Fruit fly (Drosophila melanogaster) whole organism, prepupa: ENCODE measurements around the gene tst.

Experiments used
- Blimp-1 ChIP-seq: fragments of 200-800 bp; sonication (Bioruptor generic); optimal IDR thresholded peaks from 3 replicates; lab custom pipeline; 2017; ENCODE audit warnings: missing biosample characterization, missing genetic modification characterization, mild to moderate bottlenecking, moderate library complexity, missing genetic modification reagents
- CG10669 ChIP-seq: fragments of 200-800 bp; sonication (Bioruptor generic); optimal IDR thresholded peaks from 3 replicates; lab custom pipeline; 2018; ENCODE audit warnings: missing biosample characterization, mild to moderate bottlenecking, missing genetic modification characterization, moderate library complexity
- CG11294 ChIP-seq: fragments of 200-800 bp; sonication (Bioruptor generic); IDR thresholded peaks from 2 replicates; pipeline ENCODE4 v1.3.6; 2022; ENCODE audit warnings: missing biosample characterization, missing genetic modification characterization
- CG11762 ChIP-seq: fragments of 200-800 bp; sonication (Bioruptor generic); optimal IDR thresholded peaks from 3 replicates; lab custom pipeline; 2016; ENCODE audit warnings: missing biosample characterization, missing genetic modification characterization; ENCODE audit not compliant: insufficient read depth
- CG11902 ChIP-seq: fragments of 200-800 bp; sonication (Bioruptor generic); optimal IDR thresholded peaks from 3 replicates; lab custom pipeline; 2016; ENCODE audit warnings: missing biosample characterization, missing genetic modification characterization
- CG15336 ChIP-seq: fragments of 200-800 bp; sonication (Bioruptor generic); IDR thresholded peaks from 2 replicates; pipeline ENCODE4 v1.3.6; 2022; ENCODE audit warnings: missing biosample characterization, missing genetic modification characterization
- CG31627 ChIP-seq: fragments of 200-800 bp; sonication (Bioruptor generic); optimal IDR thresholded peaks from 3 replicates; lab custom pipeline; 2016; ENCODE audit warnings: missing biosample characterization, missing genetic modification characterization
- CG32006 ChIP-seq: fragments of 200-800 bp; sonication (Bioruptor generic); optimal IDR thresholded peaks from 3 replicates; lab custom pipeline; 2017; ENCODE audit warnings: missing biosample characterization, mild to moderate bottlenecking, missing genetic modification characterization
- CG3919 ChIP-seq: fragments of 200-800 bp; sonication (Bioruptor generic); optimal IDR thresholded peaks from 3 replicates; lab custom pipeline; 2016; ENCODE audit warnings: missing biosample characterization, missing genetic modification characterization
- CG4318 ChIP-seq: fragments of 200-800 bp; sonication (Bioruptor generic); optimal IDR thresholded peaks from 3 replicates; lab custom pipeline; 2017; ENCODE audit warnings: missing biosample characterization, mild to moderate bottlenecking, missing genetic modification characterization
- CG6276 ChIP-seq: fragments of 200-800 bp; sonication (Bioruptor generic); optimal IDR thresholded peaks from 2 replicates; lab custom pipeline; 2017; ENCODE audit warnings: missing biosample characterization, mild to moderate bottlenecking, missing genetic modification characterization
- CG6792 ChIP-seq: fragments of 200-800 bp; sonication (Bioruptor generic); optimal IDR thresholded peaks from 3 replicates; lab custom pipeline; 2016; ENCODE audit warnings: missing biosample characterization, missing genetic modification characterization
- CG6808 ChIP-seq: fragments of 200-800 bp; sonication (Bioruptor generic); optimal IDR thresholded peaks from 3 replicates; lab custom pipeline; 2017; ENCODE audit warnings: missing biosample characterization, missing genetic modification characterization, mild to moderate bottlenecking, moderate library complexity, missing genetic modification reagents
- CG6854 ChIP-seq: fragments of 200-800 bp; sonication (Bioruptor generic); optimal IDR thresholded peaks from 2 replicates; lab custom pipeline; 2017; ENCODE audit warnings: missing biosample characterization, mild to moderate bottlenecking, missing genetic modification characterization
- CG7368 ChIP-seq: fragments of 200-800 bp; sonication (Bioruptor generic); optimal IDR thresholded peaks from 3 replicates; lab custom pipeline; 2016; ENCODE audit warnings: missing biosample characterization, missing genetic modification characterization
- CG8119 ChIP-seq: fragments of 200-800 bp; sonication (Bioruptor generic); IDR thresholded peaks from 3 replicates; pipeline ENCODE4 v1.3.6; 2022; ENCODE audit warnings: missing biosample characterization, missing genetic modification characterization
- CG8632 ChIP-seq: fragments of 200-800 bp; sonication (Bioruptor generic); optimal IDR thresholded peaks from 3 replicates; lab custom pipeline; 2016; ENCODE audit warnings: missing biosample characterization, missing genetic modification characterization
- CG9139 ChIP-seq: fragments of 200-800 bp; sonication (Bioruptor generic); optimal IDR thresholded peaks from 3 replicates; lab custom pipeline; 2017; ENCODE audit warnings: missing biosample characterization, mild to moderate bottlenecking, missing genetic modification characterization
- Eip78C ChIP-seq: fragments of 200-800 bp; sonication (Bioruptor generic); peaks from one replicate; lab custom pipeline; 2016; ENCODE audit warnings: missing biosample characterization, missing genetic modification characterization
- Eip93F ChIP-seq: fragments of 200-800 bp; sonication (Bioruptor generic); optimal IDR thresholded peaks from 2 replicates; lab custom pipeline; 2016; ENCODE audit warnings: missing biosample characterization, mild to moderate bottlenecking, missing genetic modification characterization
- Hr38 ChIP-seq: sonication (Bioruptor generic); optimal IDR thresholded peaks from 2 replicates; lab custom pipeline; 2016; ENCODE audit warnings: missing biosample characterization, missing genetic modification characterization
- Hr39 ChIP-seq: fragments of 200-800 bp; sonication (Bioruptor generic); optimal IDR thresholded peaks from 2 replicates; lab custom pipeline; 2016; ENCODE audit warnings: missing biosample characterization, missing genetic modification characterization
- Met ChIP-seq: fragments of 200-800 bp; sonication (Bioruptor generic); optimal IDR thresholded peaks from 3 replicates; lab custom pipeline; 2016; ENCODE audit warnings: missing biosample characterization, missing genetic modification characterization
- OdsH ChIP-seq: fragments of 200-800 bp; sonication (Bioruptor generic); optimal IDR thresholded peaks from 3 replicates; lab custom pipeline; 2016; ENCODE audit warnings: missing biosample characterization, missing genetic modification characterization
- Sox14 ChIP-seq: fragments of 200-800 bp; sonication (Bioruptor generic); optimal IDR thresholded peaks from 3 replicates; lab custom pipeline; 2016; ENCODE audit warnings: missing biosample characterization, missing genetic modification characterization
- Sox15 ChIP-seq: fragments of 200-800 bp; sonication (Bioruptor generic); optimal IDR thresholded peaks from 3 replicates; lab custom pipeline; 2016; ENCODE audit warnings: missing biosample characterization, missing genetic modification characterization
- dsx ChIP-seq: fragments of 200-800 bp; optimal IDR thresholded peaks from 3 replicates; lab custom pipeline; 2019; ENCODE audit warnings: missing biosample characterization, mild to moderate bottlenecking, missing genetic modification characterization, moderate library complexity; ENCODE audit not compliant: poor library complexity, severe bottlenecking
- esn ChIP-seq: fragments of 200-800 bp; sonication (Bioruptor generic); optimal IDR thresholded peaks from 2 replicates; lab custom pipeline; 2016; ENCODE audit warnings: missing biosample characterization, mild to moderate bottlenecking, missing genetic modification characterization, moderate library complexity
- fd85E ChIP-seq: fragments of 200-800 bp; sonication (Bioruptor generic); optimal IDR thresholded peaks from 3 replicates; lab custom pipeline; 2016; ENCODE audit warnings: missing biosample characterization, missing genetic modification characterization
- fkh ChIP-seq: fragments of 200-800 bp; sonication (Bioruptor generic); optimal IDR thresholded peaks from 3 replicates; lab custom pipeline; 2017; ENCODE audit warnings: missing biosample characterization, mild to moderate bottlenecking, missing genetic modification characterization, moderate library complexity
- net ChIP-seq: fragments of 200-800 bp; sonication (Bioruptor generic); optimal IDR thresholded peaks from 3 replicates; lab custom pipeline; 2016; ENCODE audit warnings: missing biosample characterization, missing genetic modification characterization
- salr ChIP-seq, 2 experiments: fragments of 200-800 bp; sonication (Bioruptor generic); optimal IDR thresholded peaks; 3 replicates each; lab custom pipeline; 2016 to 2018; ENCODE audit warnings: missing biosample characterization in 2 of 2, missing genetic modification characterization in 2 of 2, mild to moderate bottlenecking in 1 of 2
- spab ChIP-seq: fragments of 200-800 bp; sonication (Bioruptor generic); optimal IDR thresholded peaks from 2 replicates; lab custom pipeline; 2017; ENCODE audit warnings: missing biosample characterization, mild to moderate bottlenecking, missing genetic modification characterization, missing genetic modification reagents
- ss ChIP-seq, 2 experiments: fragments of 200-800 bp; sonication (Bioruptor generic); optimal IDR thresholded peaks; 2 replicates in 1 of 2; 3 replicates in 1 of 2; lab custom pipeline; 2017 to 2018; ENCODE audit warnings: mild to moderate bottlenecking in 2 of 2, missing biosample characterization in 2 of 2, missing genetic modification characterization in 2 of 2, moderate library complexity in 1 of 2
- svp ChIP-seq: fragments of 200-800 bp; sonication (Bioruptor generic); peaks from one replicate; lab custom pipeline; 2016; ENCODE audit warnings: missing biosample characterization, missing genetic modification characterization
- vri ChIP-seq: fragments of 200-800 bp; sonication (Bioruptor generic); optimal IDR thresholded peaks from 3 replicates; lab custom pipeline; 2016; ENCODE audit warnings: missing biosample characterization, mild to moderate bottlenecking, missing genetic modification characterization

Gene tst

DNA sequence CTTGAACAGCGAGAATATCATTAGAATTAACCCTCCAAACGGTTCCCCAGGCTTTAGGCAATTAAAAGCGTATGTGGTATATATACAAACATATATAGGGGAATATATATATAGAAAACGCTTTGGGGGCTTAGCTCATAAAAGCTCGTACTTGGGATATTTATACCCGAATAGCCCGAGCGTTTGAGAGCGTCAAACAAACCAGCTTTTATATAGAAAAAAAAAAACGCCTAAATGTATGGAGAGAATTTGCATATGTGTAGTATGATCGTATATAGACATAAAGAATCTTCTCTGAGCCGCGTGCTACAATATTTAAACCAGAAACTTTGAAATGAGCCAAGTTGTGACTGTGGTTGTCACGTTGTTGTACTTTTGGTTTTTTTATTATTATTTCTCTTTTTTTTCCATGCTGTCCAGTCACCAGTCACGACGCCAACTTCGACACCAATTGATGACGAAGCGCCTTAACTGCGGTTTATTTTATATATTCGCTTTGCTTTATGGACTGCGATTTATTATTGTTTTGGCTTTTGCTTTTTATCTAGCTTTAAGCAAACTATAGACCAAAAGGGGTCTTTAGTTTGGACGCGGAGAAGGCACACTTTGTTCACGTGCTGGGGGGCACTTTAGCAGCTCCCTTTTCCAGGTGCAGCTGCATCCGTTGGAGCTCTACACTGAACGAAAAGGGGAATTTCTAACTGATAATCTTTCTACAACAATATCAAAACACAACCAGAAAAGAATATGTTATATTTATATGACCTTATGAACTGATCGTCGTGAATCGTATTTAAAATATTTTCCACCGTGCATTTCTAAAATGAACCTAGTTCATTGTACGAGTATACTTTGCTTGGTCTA, 14.3 kb upstream of the tst start (continued):
- TF ChIP-seq CG15336 (GFP tag; lab: Robert Waterston, UW) (peak; percentile 13; the same call in 1 of the 2 replicates), Sox15 (GFP tag; lab: Kevin White, UChicago) (no peak), Eip78C (GFP tag; lab: Kevin White, UChicago) (peak; percentile 96), CG11902 (no peak), CG32006 (GFP tag; lab: Kevin White, UChicago) (peak; percentile 50), CG4318 (no peak), fd85E (GFP tag; lab: Kevin White, UChicago) (no peak), CG31627 (no peak), salr (GFP tag; optimal IDR thresholded peaks at IDR 0.05; lab: Kevin White, UChicago) (peak; percentile 7 to 27), CG7368 (peak; percentile 65), Eip93F (GFP tag; lab: Kevin White, UChicago) (no peak), Met (GFP tag; lab: Kevin White, UChicago) (peak; percentile 23), net (GFP tag; lab: Kevin White, UChicago) (peak; percentile 44), CG11762 (peak; percentile 20), dsx (GFP tag; lab: Kevin White, UChicago) (peak; percentile 88), Sox14 (GFP tag; lab: Kevin White, UChicago) (peak; percentile 20), fkh (GFP tag; lab: Kevin White, UChicago) (no peak), CG10669 (GFP tag; lab: Kevin White, UChicago) (peak; percentile 40), CG8632 (GFP tag; lab: Kevin White, UChicago) (no peak), Hr39 (GFP tag; lab: Kevin White, UChicago) (no peak), CG6854 (GFP tag; lab: Kevin White, UChicago) (no peak), CG6808 (GFP tag; lab: Kevin White, UChicago) (peak; percentile 44), svp (no peak), OdsH (GFP tag; lab: Kevin White, UChicago) (peak; percentile 24), CG11294 (GFP tag; lab: Robert Waterston, UW) (peak; percentile 49; the same call in 1 of the 2 replicates), CG6276 (GFP tag; lab: Kevin White, UChicago) (peak; percentile 46), esn (GFP tag; lab: Kevin White, UChicago) (no peak), vri (no peak), Hr38 (no peak)

DNA sequence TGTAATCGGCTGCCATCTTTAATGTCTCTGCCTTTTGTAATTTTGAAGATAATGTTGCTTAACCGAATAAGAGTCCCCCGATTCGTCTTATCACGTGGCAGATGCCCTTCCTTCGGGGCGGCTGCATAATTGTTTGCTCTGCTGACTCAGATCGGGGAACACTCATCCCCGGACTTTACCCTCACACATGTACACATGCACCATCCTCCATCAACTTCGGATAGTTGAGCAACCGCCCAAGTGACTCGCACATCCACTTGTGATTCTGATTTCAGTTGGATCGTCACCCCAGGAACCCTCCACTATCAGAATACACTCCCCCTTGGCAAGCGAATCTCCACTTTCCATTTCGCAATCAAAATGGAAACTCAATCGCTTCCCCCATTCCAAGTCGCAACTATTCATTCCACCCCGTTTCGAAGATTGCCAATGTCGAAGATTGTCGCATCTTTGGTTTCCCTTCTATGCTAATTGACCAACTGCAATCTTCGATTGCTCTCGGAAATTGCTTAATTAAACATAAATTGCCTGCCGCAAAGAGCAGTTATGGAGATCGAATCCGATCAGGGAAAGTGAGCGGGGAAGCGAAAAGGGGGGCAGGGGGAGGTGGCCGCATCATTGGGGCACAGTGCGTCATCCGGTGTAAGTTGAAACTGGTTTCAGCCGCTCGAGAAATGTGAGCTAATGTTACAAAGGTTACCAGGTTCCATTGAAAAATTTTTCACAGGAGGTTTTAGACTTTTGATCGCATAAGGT, 12.4 kb upstream of the tst start:
- TF ChIP-seq CG3919 (GFP tag; lab: Kevin White, UChicago) (peak; percentile 16), CG8119 (GFP tag; lab: Robert Waterston, UW) (no peak), CG6808 (GFP tag; lab: Kevin White, UChicago) (peak; percentile 55), ss (GFP tag; optimal IDR thresholded peaks at IDR 0.05; lab: Kevin White, UChicago) (peak; percentile 36 to 56), CG9139 (GFP tag; lab: Kevin White, UChicago) (peak; percentile 20), spab (peak; percentile 26), CG6792 (GFP tag; lab: Kevin White, UChicago) (no peak), CG6276 (GFP tag; lab: Kevin White, UChicago) (peak; percentile 38), Blimp-1 (GFP tag; lab: Kevin White, UChicago) (peak; percentile 91)
- TF ChIP-seq, all 60 proteins: peak for 7
